Worm (Caenorhabditis elegans) whole organism, late embryonic: ENCODE results near the gene F09E10.5.
A peak's percentile ranks its signal among the peaks of the same experiment; 100 is the strongest.

ENCODE experiments used
- K02D7.2 ChIP-seq: sonication (generic microtip); optimal IDR thresholded peaks from 2 replicates; lab custom pipeline; 2017; ENCODE audit warnings: mild to moderate bottlenecking, missing genetic modification characterization, missing compliant biosample characterization
- K09A11.1 ChIP-seq: sonication (generic microtip); optimal IDR thresholded peaks from 2 replicates; lab custom pipeline; 2017; ENCODE audit warnings: antibody characterized with exemption, mild to moderate bottlenecking, missing genetic modification characterization, missing compliant biosample characterization; ENCODE audit not compliant: insufficient read depth
- T23F11.4 ChIP-seq: fragments of 200-800 bp; sonication (Bioruptor generic); optimal IDR thresholded peaks from 2 replicates; lab custom pipeline; 2018; ENCODE audit warnings: mild to moderate bottlenecking, missing genetic modification characterization, missing compliant biosample characterization
- ceh-18 ChIP-seq: sonication (generic microtip); optimal IDR thresholded peaks from 2 replicates; lab custom pipeline; 2016; ENCODE audit warnings: missing genetic modification characterization, missing compliant biosample characterization
- ceh-19 ChIP-seq: fragments of 200-800 bp; sonication (Bioruptor generic); optimal IDR thresholded peaks from 2 replicates; lab custom pipeline; 2018; ENCODE audit warnings: mild to moderate bottlenecking, missing genetic modification characterization, missing compliant biosample characterization
- ceh-2 ChIP-seq: sonication (generic microtip); optimal IDR thresholded peaks from 2 replicates; lab custom pipeline; 2016; ENCODE audit warnings: missing genotype, missing genetic modification characterization, missing compliant biosample characterization
- ceh-31 ChIP-seq: sonication (generic microtip); optimal IDR thresholded peaks from 2 replicates; lab custom pipeline; 2016; ENCODE audit warnings: missing genetic modification characterization, missing compliant biosample characterization
- ceh-45 ChIP-seq: fragments of 200-800 bp; sonication (Bioruptor generic); IDR thresholded peaks from 2 replicates; pipeline ENCODE4 v1.3.6; 2022; ENCODE audit warnings: missing genetic modification reagents, missing genetic modification characterization, missing compliant biosample characterization
- ceh-48 ChIP-seq: sonication (generic microtip); optimal IDR thresholded peaks from 2 replicates; lab custom pipeline; 2016; ENCODE audit warnings: missing genetic modification characterization, inconsistent platforms, missing compliant biosample characterization
- dve-1 ChIP-seq: sonication (generic microtip); optimal IDR thresholded peaks from 2 replicates; lab custom pipeline; 2017; ENCODE audit warnings: antibody characterized with exemption, mild to moderate bottlenecking, missing genetic modification characterization, missing compliant biosample characterization
- elt-4 ChIP-seq: sonication (generic microtip); optimal IDR thresholded peaks from 2 replicates; lab custom pipeline; 2016; ENCODE audit warnings: missing genetic modification characterization, missing compliant biosample characterization
- fax-1 ChIP-seq: sonication (generic microtip); optimal IDR thresholded peaks from 2 replicates; lab custom pipeline; 2016; ENCODE audit warnings: missing genotype, missing genetic modification characterization, missing compliant biosample characterization
- fkh-6 ChIP-seq: sonication (generic microtip); optimal IDR thresholded peaks from 2 replicates; lab custom pipeline; 2016; ENCODE audit warnings: missing genetic modification characterization, missing compliant biosample characterization
- gmeb-2 ChIP-seq: sonication (generic microtip); optimal IDR thresholded peaks from 2 replicates; lab custom pipeline; 2016; ENCODE audit warnings: missing genetic modification characterization, inconsistent platforms, missing compliant biosample characterization
- hlh-13 ChIP-seq: fragments of 200-800 bp; sonication (Bioruptor generic); optimal IDR thresholded peaks from 2 replicates; lab custom pipeline; 2018; ENCODE audit warnings: mild to moderate bottlenecking, missing genetic modification characterization, missing compliant biosample characterization
- hlh-30 ChIP-seq: sonication (generic microtip); optimal IDR thresholded peaks from 2 replicates; lab custom pipeline; 2017; ENCODE audit warnings: antibody characterized with exemption, missing genetic modification characterization, missing compliant biosample characterization; ENCODE audit not compliant: insufficient read depth
- hlh-8 ChIP-seq: sonication (generic microtip); optimal IDR thresholded peaks from 2 replicates; lab custom pipeline; 2016; ENCODE audit warnings: missing genotype, missing genetic modification characterization, missing compliant biosample characterization
- lim-6 ChIP-seq: sonication (generic microtip); optimal IDR thresholded peaks from 2 replicates; lab custom pipeline; 2016; ENCODE audit warnings: missing genetic modification characterization, missing compliant biosample characterization
- madf-2 ChIP-seq: sonication (generic microtip); optimal IDR thresholded peaks from 2 replicates; lab custom pipeline; 2017; ENCODE audit warnings: missing genetic modification characterization, missing compliant biosample characterization
- nfya-1 ChIP-seq: sonication (generic microtip); optimal IDR thresholded peaks from 2 replicates; lab custom pipeline; 2017; ENCODE audit warnings: missing genetic modification characterization, mild to moderate bottlenecking, missing compliant biosample characterization, antibody characterized with exemption, moderate library complexity
- nhr-11 ChIP-seq: fragments of 150-350 bp; optimal IDR thresholded peaks from 2 replicates; lab custom pipeline; 2014; ENCODE audit warnings: missing biosample characterization, missing genetic modification characterization
- pat-9 ChIP-seq: fragments of 200-800 bp; sonication (Bioruptor generic); optimal IDR thresholded peaks from 2 replicates; lab custom pipeline; 2018; ENCODE audit warnings: mild to moderate bottlenecking, missing genetic modification characterization, moderate library complexity, missing compliant biosample characterization
- pha-4 ChIP-seq: fragments of 150-350 bp; optimal IDR thresholded peaks from 2 replicates; lab custom pipeline; 2018; ENCODE audit warnings: missing biosample characterization, missing genetic modification reagents, missing genetic modification characterization
- pqm-1 ChIP-seq: sonication (generic microtip); optimal IDR thresholded peaks from 2 replicates; lab custom pipeline; 2016; ENCODE audit warnings: missing genetic modification characterization, missing compliant biosample characterization
- rnt-1 ChIP-seq: sonication (generic microtip); optimal IDR thresholded peaks from 2 replicates; lab custom pipeline; 2016; ENCODE audit warnings: missing genetic modification characterization, missing compliant biosample characterization
- sdc-2 ChIP-seq: sonication (generic microtip); optimal IDR thresholded peaks from 2 replicates; lab custom pipeline; 2016; ENCODE audit warnings: missing genotype, missing genetic modification characterization, missing compliant biosample characterization
- sox-2 ChIP-seq: fragments of 200-800 bp; sonication (Bioruptor generic); IDR thresholded peaks from 2 replicates; pipeline ENCODE4 v1.3.6; 2022; ENCODE audit warnings: missing genetic modification reagents, missing genetic modification characterization, missing compliant biosample characterization
- sox-4 ChIP-seq: sonication (generic microtip); optimal IDR thresholded peaks from 2 replicates; lab custom pipeline; 2017; ENCODE audit warnings: mild to moderate bottlenecking, missing genetic modification characterization, inconsistent platforms, missing compliant biosample characterization
- syd-9 ChIP-seq: sonication (generic microtip); optimal IDR thresholded peaks from 2 replicates; lab custom pipeline; 2016; ENCODE audit warnings: mild to moderate bottlenecking, missing genetic modification characterization, moderate library complexity, missing compliant biosample characterization
- ttx-3 ChIP-seq: sonication (generic microtip); optimal IDR thresholded peaks from 2 replicates; lab custom pipeline; 2016; ENCODE audit warnings: missing genetic modification reagents, missing genetic modification characterization, missing compliant biosample characterization
- unc-55 ChIP-seq: sonication (generic microtip); optimal IDR thresholded peaks from 2 replicates; lab custom pipeline; 2017; ENCODE audit warnings: missing biosample characterization, missing genetic modification reagents, missing genetic modification characterization
- unc-86 ChIP-seq: sonication (generic microtip); optimal IDR thresholded peaks from 2 replicates; lab custom pipeline; 2016; ENCODE audit warnings: missing genetic modification characterization, missing compliant biosample characterization
- zip-5 ChIP-seq: sonication (generic microtip); optimal IDR thresholded peaks from 2 replicates; lab custom pipeline; 2016; ENCODE audit warnings: missing genetic modification characterization, missing compliant biosample characterization
- ztf-16 ChIP-seq: sonication (generic microtip); optimal IDR thresholded peaks from 2 replicates; lab custom pipeline; 2017; ENCODE audit warnings: missing genetic modification characterization, missing compliant biosample characterization

F09E10.5 gene

DNA sequence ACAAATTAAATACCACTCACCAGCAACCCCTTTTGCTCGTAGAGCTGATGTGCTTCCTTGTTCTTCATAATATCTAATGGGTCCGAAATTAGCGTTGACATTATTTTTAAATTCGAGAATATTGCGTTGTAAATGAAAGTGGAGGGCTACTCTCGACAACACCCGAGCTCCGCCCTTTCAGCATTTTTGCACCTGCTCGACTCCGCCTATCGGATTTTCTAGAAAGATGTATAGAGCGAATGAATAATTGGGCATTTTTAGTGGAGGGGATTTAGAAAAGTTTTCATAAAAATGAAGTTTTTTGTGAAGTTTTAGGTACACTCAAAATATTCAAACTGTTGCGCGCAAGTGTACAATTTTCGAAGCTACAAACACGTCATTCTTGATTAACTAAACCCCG is at the start of gene F09E10.5:
F09E10.5 (minus strand) TSS at position 101 of the 400 bp plus-strand sequence.
- no peak for TF ChIP-seq zip-5 (tag; lab: Kevin White, UChicago)
- no peak for TF ChIP-seq hlh-8 (tag; lab: Kevin White, UChicago)
- TF ChIP-seq nhr-11 (tag; lab: Kevin White, UChicago), result no peak
- TF ChIP-seq ceh-19 (GFP tag; lab: Kevin White, UChicago), result no peak
- TF ChIP-seq lim-6, result no peak
- no peak for TF ChIP-seq fax-1 (tag; lab: Kevin White, UChicago)
- no peak for TF ChIP-seq ceh-45
- TF ChIP-seq elt-4, result no peak

DNA sequence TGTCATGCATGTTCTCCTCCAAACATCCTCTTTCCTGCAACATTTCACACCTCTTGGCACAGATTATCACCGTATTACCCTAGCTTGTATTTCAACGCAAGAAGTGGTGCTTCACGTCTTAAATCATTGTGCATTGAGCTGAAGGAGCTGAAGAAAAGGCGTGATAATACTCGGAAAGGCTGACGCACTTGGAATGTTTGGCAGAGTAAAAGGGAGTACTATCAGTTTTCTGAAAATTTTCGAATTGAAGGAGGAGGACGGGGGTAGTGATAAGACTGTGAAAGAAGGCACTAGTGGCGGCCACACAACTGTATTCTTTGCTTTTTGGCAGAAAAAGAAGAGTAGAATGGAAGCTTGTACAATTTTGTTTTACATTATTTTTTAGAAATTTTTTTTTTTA is 49.3 kb upstream of the F09E10.5 start:
- TF ChIP-seq T23F11.4 (GFP tag; lab: Kevin White, UChicago) (no peak), pqm-1 (tag; lab: Kevin White, UChicago) (no peak), ztf-16 (no peak), sox-4 (tag; lab: Kevin White, UChicago) (no peak), sox-2 (no peak), hlh-30 (tag; lab: Kevin White, UChicago) (no peak), lim-6 (no peak), madf-2 (tag; lab: Kevin White, UChicago) (no peak), unc-55 (no peak), sdc-2 (tag; lab: Kevin White, UChicago) (no peak), K09A11.1 (tag; lab: Kevin White, UChicago) (no peak), fkh-6 (tag; lab: Kevin White, UChicago) (no peak), rnt-1 (tag; lab: Kevin White, UChicago) (no peak), unc-86 (tag; lab: Kevin White, UChicago) (no peak), gmeb-2 (tag; lab: Kevin White, UChicago) (no peak)

DNA sequence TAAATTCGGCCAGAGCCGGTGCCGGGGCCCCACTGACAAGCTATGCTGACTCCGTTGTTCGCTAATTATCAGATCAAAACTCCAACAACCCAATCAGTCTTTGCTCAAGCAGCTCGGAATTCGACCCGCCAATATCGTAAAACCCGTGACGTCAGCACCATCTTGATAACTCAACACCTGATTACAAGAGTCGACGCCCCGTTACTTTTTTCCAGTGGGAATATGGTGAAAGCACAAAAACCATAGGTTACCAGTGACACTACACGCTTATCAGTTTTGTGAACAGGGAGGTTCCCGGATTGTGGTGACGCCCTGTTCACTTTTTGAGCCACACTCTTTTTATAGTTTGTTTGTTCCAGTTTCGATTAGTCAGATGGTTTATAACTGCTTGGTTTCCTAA is 46.9 kb upstream of the F09E10.5 start:
- no peak for TF ChIP-seq lim-6
- TF ChIP-seq ttx-3 (tag; lab: Kevin White, UChicago), result no peak
- no peak for TF ChIP-seq syd-9 (tag; lab: Kevin White, UChicago)

DNA sequence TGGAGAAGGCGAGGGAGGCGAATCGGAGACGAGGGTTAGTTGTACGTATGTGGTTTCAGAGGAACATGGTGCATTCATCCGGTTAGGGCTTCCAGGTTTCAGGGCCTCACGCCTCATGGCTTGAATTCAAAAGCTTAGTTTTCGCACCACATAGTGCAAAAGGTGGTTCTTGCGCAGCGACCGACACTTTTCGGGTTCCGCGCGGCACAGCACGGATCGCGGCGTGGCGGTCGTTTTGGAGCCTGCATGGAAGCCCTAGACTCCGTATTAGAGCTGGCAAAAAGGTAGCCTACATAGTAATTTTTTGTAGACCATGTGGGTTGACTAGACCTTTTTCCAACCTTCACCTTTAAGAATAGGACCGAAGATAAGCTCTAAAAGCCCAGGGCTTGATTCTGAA is 44.7 kb upstream of the F09E10.5 start:
- TF ChIP-seq nfya-1 (tag; lab: Kevin White, UChicago) (no peak), hlh-13 (GFP tag; lab: Kevin White, UChicago) (no peak), pha-4 (tag; lab: Kevin White, UChicago) (no peak), syd-9 (tag; lab: Kevin White, UChicago) (no peak), ceh-2 (tag; lab: Kevin White, UChicago) (no peak), K02D7.2 (tag; lab: Kevin White, UChicago) (no peak)

DNA sequence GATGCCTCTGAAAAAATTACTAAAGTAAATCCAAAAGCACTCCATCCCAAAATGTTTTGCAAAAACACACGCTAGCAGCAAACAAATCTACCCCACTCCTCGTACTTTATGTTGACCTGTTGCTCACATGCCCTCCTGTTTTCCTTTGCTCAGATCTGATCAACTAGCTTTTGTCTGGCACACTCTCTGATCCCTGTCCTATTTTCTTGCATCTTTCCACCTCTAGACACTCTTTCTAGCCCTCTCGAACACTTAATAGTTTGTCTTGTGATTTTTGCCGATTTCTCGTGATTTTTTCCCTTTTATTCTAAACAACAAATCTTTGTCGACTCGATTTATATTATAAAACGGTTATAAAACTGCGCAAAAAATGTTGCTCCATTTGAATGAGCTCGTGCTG is 42.0 kb upstream of the F09E10.5 start, which contains the start of gene K06A9.2:
K06A9.2 (plus strand) TSS at position 229 of the 400 bp plus-strand sequence.
- TF ChIP-seq pha-4 (tag; lab: Kevin White, UChicago), result no peak
- TF ChIP-seq ceh-18 (tag; lab: Kevin White, UChicago), result peak; percentile 12
- TF ChIP-seq ceh-2 (tag; lab: Kevin White, UChicago), result no peak

DNA sequence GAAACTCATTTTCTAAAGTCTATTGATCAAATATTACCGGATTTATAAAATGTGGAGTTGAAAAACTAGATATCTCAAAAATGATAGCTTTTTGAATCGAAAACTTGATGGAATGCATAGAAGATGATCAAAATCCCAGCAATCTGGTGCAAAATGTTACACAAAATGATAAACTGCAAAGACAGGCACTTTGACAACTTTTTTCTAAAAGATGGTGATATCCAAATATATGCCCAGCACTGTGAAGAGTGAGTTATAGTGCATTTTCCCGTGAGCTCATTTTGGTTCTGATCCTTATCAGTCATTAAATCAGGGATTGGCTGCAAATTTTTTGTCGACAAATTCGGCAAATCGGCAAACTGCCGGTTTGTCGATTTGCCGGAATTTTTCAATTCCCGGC is 41.1 kb upstream of the F09E10.5 start, which contains the start of gene K06A9.3:
K06A9.3 (minus strand) TSS at position 101 of the 400 bp plus-strand sequence.
- TF ChIP-seq lim-6, result no peak
- no peak for TF ChIP-seq ceh-2 (tag; lab: Kevin White, UChicago)
- TF ChIP-seq ttx-3 (tag; lab: Kevin White, UChicago), result no peak

DNA sequence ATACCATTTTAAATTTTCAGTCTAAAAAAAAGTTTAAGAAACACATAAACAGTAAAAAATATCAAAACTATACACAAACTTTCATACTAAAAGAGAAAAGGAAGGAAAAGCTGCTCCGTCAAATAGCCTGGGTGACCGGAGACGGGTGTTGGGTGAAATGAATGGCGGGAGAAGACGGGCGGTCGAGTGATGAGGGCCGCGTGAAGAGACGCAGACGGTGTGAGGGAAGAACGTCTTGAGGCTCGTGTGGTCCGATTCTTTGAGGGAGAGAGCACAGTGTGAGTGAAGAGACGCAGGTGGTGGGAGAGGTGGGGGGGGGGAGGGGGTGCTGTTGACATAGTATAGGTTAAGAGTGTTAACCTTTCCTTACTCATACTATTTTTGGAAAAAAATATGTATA is 34.9 kb upstream of the F09E10.5 start:
- TF ChIP-seq dve-1 (tag; lab: Kevin White, UChicago) (no peak), sox-2 (no peak), ceh-48 (tag; lab: Kevin White, UChicago) (no peak), nfya-1 (tag; lab: Kevin White, UChicago) (peak; percentile 63), hlh-30 (tag; lab: Kevin White, UChicago) (peak; percentile 14), pat-9 (no peak), ceh-31 (tag; lab: Kevin White, UChicago) (peak; percentile 4)
